Worm (Caenorhabditis elegans): Measurements from ENCODE around the gene toh-1.
A peak's percentile ranks its signal among the peaks of the same experiment; 100 is the strongest.

Gene toh-1

DNA sequence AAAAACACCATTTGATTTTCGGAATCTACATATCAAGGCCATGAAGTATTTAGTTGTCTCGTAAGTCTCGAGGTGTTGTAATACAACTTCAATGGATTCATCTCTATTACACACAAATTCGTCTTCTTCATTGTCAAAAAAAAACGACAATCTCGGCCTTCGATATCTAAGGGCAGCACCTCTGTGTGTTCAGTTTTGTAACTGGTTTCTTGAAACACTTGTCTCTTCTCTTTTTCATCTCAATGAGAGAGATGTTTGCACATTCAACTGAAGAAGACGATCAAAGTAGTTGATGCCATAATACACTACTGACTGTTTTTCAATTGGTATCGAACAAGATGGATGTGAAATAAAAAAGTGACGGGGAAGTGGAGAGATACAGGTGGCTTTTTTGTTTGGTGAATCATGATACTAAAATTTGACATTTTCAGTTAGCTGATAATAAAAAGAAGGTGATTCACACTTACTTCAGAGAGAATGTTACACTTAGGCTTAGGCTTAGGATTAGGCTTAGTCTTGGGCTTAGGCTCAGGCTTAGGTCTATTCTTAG, 2.6 kb upstream of the toh-1 start:
- TF ChIP-seq fos-1 (tag; optimal IDR thresholded peaks at IDR 0.05) (no peak), nhr-43 (tag; optimal IDR thresholded peaks at IDR 0.05; ENCODE audit: poor library complexity, severe bottlenecking) (peak; percentile 17), nhr-77 (tag; optimal IDR thresholded peaks at IDR 0.05) (no peak), nhr-25 (tag; optimal IDR thresholded peaks at IDR 0.05) (peak; percentile 85)

DNA sequence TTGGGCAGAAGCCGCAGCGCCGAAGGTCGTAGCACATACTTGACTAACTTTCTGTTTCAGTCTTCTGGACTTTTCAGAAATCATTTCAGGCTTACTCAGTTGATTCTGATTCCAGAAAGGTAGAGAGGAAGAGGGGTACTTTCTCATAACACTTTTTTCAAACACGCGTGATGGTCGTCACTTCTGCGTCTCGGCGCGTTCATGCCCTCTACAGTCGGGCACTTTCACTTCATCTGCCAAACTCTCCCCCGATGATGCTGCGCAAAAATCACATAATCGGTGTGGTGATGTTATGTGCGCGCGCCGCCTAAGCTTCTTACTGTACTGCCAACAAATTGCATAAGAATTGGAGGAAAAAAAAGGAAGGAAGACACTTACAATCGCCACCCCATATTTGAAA, 1.2 kb downstream of the toh-1 start:
- TF ChIP-seq hmg-11 (tag; optimal IDR thresholded peaks at IDR 0.05) (no peak), mml-1 (tag; optimal IDR thresholded peaks at IDR 0.05) (no peak), nhr-25 (tag; optimal IDR thresholded peaks at IDR 0.05) (peak; percentile 74), zag-1 (tag; optimal IDR thresholded peaks at IDR 0.05) (no peak), lin-39 (tag; optimal IDR thresholded peaks at IDR 0.05) (no peak), ztf-11 (tag; optimal IDR thresholded peaks at IDR 0.05) (no peak), eor-1 (tag; optimal IDR thresholded peaks at IDR 0.05) (no peak), nhr-43 (tag; optimal IDR thresholded peaks at IDR 0.05; ENCODE audit: poor library complexity, severe bottlenecking) (peak; percentile 1), aly-2 (tag; optimal IDR thresholded peaks at IDR 0.05) (no peak), ztf-4 (tag; optimal IDR thresholded peaks at IDR 0.05) (no peak), nhr-23 (tag; optimal IDR thresholded peaks at IDR 0.05) (no peak), daf-12 (tag; optimal IDR thresholded peaks at IDR 0.05) (no peak), nhr-67 (tag; optimal IDR thresholded peaks at IDR 0.05) (no peak), pha-4 (tag; optimal IDR thresholded peaks at IDR 0.05) (no peak), ama-1 (optimal IDR thresholded peaks at IDR 0.05) (no peak)

DNA sequence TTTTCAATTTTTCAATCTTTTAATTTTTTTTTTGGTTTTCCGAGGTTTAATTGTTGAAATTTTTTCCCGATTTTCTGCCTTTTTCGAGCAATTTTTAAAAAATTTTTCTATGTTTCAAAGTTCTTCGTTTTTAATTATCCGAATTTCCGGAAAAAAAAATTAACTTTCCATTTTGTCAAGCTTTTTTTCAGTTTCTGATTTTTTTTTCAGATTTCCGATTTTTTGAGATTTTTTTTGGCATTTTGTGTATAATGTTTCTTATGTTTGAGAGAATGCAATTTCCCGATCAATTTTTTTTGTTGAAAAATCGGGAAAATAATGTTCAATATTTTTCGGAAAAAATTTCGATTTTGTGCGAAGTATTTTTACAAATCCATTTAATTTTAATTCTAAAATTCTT, 1.9 kb downstream of the toh-1 start:
- no peak for TF ChIP-seq sea-2 (GFP tag; optimal IDR thresholded peaks at IDR 0.05)

DNA sequence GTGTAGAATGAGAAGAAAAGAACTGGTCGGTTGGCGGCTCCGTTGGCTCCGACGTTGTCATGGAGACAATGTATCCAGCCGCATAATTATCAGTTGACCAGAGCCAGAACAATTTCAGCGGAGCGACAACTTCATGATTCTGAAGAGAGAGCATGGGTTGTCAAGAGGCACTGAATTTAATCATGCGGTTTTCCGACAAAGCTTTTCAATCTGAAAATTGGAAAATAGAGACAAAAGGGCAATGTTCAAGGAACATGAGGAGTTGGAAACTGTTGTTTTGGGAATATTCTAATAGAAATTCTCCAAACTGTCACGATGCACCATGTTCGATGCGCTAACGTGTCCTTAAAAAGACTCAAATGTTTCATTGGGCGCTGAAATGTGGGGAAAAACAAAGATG, 4.4 kb downstream of the toh-1 start, which contains the start of gene xbx-5:
xbx-5 (minus strand) TSS at position 56 of the 400 bp plus-strand sequence.
- no peak for TF ChIP-seq nhr-23 (tag; optimal IDR thresholded peaks at IDR 0.05)
- no peak for TF ChIP-seq aly-2 (tag; optimal IDR thresholded peaks at IDR 0.05)
- no peak for TF ChIP-seq lsy-12 (tag; optimal IDR thresholded peaks at IDR 0.05)

DNA sequence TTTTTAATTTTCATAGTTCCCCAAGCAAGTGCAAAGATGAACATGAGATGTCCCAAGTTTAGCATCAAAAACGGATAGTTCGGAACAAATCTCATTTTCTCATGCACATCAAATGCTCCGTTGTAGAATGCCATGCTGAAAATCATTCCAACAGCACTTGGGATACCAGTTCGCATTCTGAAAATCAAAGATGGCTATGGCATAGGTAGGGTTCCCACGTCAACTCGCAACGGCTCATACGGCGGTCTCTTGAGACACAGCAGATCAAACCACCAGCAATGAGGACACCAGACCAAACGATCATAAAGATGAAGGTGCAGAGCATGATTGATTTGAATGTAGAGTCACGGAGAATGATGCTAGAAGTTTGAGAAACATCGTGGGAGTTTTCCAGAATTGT, 5.7 kb downstream of the toh-1 start:
- TF ChIP-seq skn-1 (tag; optimal IDR thresholded peaks at IDR 0.05) (no peak), aly-2 (tag; optimal IDR thresholded peaks at IDR 0.05) (no peak), ama-1 (optimal IDR thresholded peaks at IDR 0.05) (no peak), mml-1 (tag; optimal IDR thresholded peaks at IDR 0.05) (no peak), nhr-67 (tag; optimal IDR thresholded peaks at IDR 0.05) (no peak), lin-39 (tag; optimal IDR thresholded peaks at IDR 0.05) (no peak), egl-5 (tag; optimal IDR thresholded peaks at IDR 0.05) (no peak), nhr-76 (tag; optimal IDR thresholded peaks at IDR 0.05) (no peak), nhr-23 (tag; optimal IDR thresholded peaks at IDR 0.05) (no peak)

DNA sequence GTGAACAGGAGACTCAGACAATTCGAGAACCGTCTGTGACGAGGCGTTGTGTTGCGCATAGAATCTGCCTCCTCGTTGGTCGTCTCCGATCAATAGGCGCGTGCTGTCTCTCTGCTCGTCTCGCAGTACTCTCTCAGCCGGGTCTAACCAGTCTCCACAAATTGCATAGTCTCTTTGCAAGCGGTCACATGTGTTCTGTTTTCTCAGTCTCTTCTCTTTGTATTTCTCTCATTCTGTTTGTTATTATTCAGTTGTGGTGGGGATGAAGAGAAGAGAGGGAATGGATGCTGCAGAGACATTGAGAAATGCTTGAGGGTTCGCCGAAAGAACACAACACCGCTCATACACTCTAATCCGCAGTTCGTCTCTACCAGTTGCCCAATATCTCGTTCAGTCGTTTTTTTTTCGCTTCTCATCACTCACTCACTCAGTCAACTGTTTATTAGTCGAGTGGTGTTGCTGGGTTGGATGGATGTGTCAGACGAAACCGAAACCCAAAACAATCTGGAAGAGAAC, 7.4 kb downstream of the toh-1 start:
- peak; percentile 58 for TF ChIP-seq nhr-76 (tag; optimal IDR thresholded peaks at IDR 0.05)
- peak; percentile 98 for TF ChIP-seq ceh-28 (tag; optimal IDR thresholded peaks at IDR 0.05)
- no peak for TF ChIP-seq eor-1 (tag; optimal IDR thresholded peaks at IDR 0.05)
- peak; percentile 96 for TF ChIP-seq nhr-25 (tag; optimal IDR thresholded peaks at IDR 0.05)
- peak; percentile 94 for TF ChIP-seq lsy-12 (tag; optimal IDR thresholded peaks at IDR 0.05)
- peak; percentile 93 for TF ChIP-seq nhr-43 (tag; optimal IDR thresholded peaks at IDR 0.05; ENCODE audit: poor library complexity, severe bottlenecking)
- TF ChIP-seq nfya-1 (tag; optimal IDR thresholded peaks at IDR 0.05; ENCODE audit: insufficient read depth), result peak; percentile 98
- TF ChIP-seq ztf-4 (tag; optimal IDR thresholded peaks at IDR 0.05), result peak; percentile 81
- TF ChIP-seq nhr-77 (tag; optimal IDR thresholded peaks at IDR 0.05), result peak; percentile 69
- TF ChIP-seq ceh-16 (tag; optimal IDR thresholded peaks at IDR 0.05), result peak; percentile 43
- TF ChIP-seq unc-39 (tag; optimal IDR thresholded peaks at IDR 0.05), result peak; percentile 28
- TF ChIP-seq zag-1 (tag; optimal IDR thresholded peaks at IDR 0.05), result peak; percentile 54
- no peak for TF ChIP-seq ztf-11 (tag; optimal IDR thresholded peaks at IDR 0.05)
- peak; percentile 88 for TF ChIP-seq ceh-82 (tag; optimal IDR thresholded peaks at IDR 0.05)
- no peak for TF ChIP-seq ceh-9 (tag; optimal IDR thresholded peaks at IDR 0.05)
- TF ChIP-seq jun-1 (tag; optimal IDR thresholded peaks at IDR 0.05), result peak; percentile 98
- TF ChIP-seq ama-1 (optimal IDR thresholded peaks at IDR 0.05), result peak; percentile 20
- peak; percentile 85 for TF ChIP-seq skn-1 (tag; optimal IDR thresholded peaks at IDR 0.05)
- no peak for TF ChIP-seq nhr-28 (tag; optimal IDR thresholded peaks at IDR 0.05)
- TF ChIP-seq aly-2 (tag; optimal IDR thresholded peaks at IDR 0.05), result no peak
- TF ChIP-seq pqm-1 (tag; optimal IDR thresholded peaks at IDR 0.05), result peak; percentile 84
- TF ChIP-seq fkh-10 (GFP tag; optimal IDR thresholded peaks at IDR 0.05), result peak; percentile 97
- peak; percentile 74 for TF ChIP-seq elt-2 (tag; optimal IDR thresholded peaks at IDR 0.05)
- peak; percentile 98 for TF ChIP-seq nhr-23 (tag; optimal IDR thresholded peaks at IDR 0.05)
- TF ChIP-seq hmg-11 (tag; optimal IDR thresholded peaks at IDR 0.05), result peak; percentile 99
- peak; percentile 43 for TF ChIP-seq sea-2 (GFP tag; optimal IDR thresholded peaks at IDR 0.05)
- TF ChIP-seq R02D3.7 (tag; optimal IDR thresholded peaks at IDR 0.05), result peak; percentile 82
- TF ChIP-seq lin-39 (tag; optimal IDR thresholded peaks at IDR 0.05), result peak; percentile 96
- TF ChIP-seq mml-1 (tag; optimal IDR thresholded peaks at IDR 0.05), result no peak
- TF ChIP-seq mdl-1 (tag; optimal IDR thresholded peaks at IDR 0.05), result peak; percentile 99
- peak; percentile 64 for TF ChIP-seq fkh-2 (tag; optimal IDR thresholded peaks at IDR 0.05)
- TF ChIP-seq ZK546.5 (tag; optimal IDR thresholded peaks at IDR 0.05), result peak; percentile 15
- TF ChIP-seq elt-3 (tag; optimal IDR thresholded peaks at IDR 0.05), result peak in 1 of 3 experiments; percentile 30

Measured in whole organism, L3 larva.